Worm (Caenorhabditis elegans) whole organism, L3 larva: ENCODE data around the gene dph-1.

ENCODE experiments used
- ceh-82 ChIP-seq: fragments of 150-350 bp; optimal IDR thresholded peaks from 2 replicates; lab custom pipeline; 2014; ENCODE audit warnings: missing biosample characterization, missing genetic modification characterization
- nhr-67 ChIP-seq: fragments of 150-350 bp; optimal IDR thresholded peaks from 2 replicates; lab custom pipeline; 2014; ENCODE audit warnings: missing biosample characterization, missing genetic modification characterization
- nhr-76 ChIP-seq: fragments of 150-350 bp; sonication (generic microtip); optimal IDR thresholded peaks from 5 replicates; lab custom pipeline; 2014; ENCODE audit warnings: missing biosample characterization, missing genetic modification characterization

DNA sequence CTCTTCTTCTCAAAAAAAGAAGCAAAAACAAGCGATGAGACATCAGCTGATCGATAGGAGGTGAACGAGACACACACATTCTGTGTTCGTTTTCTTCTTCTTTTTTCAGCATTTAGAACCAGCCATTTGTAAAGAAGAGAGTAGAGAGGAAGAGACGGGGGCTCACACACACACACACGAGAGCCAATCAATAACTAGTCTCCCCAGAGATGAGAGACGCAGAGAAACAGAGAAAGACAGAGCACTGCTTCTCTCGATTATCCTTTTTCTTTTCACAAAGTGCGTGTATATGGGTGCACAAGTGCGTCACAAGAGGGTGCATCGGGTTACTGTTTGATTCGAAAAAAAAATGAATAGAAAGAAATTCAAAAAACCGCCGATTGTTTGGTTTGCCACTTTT, 29.3 kb upstream of the dph-1 start:
- TF ChIP-seq ceh-82 (tag; lab: Kevin White, UChicago) = no peak
- TF ChIP-seq nhr-76 = no peak
- TF ChIP-seq nhr-67 (tag; lab: Kevin White, UChicago) = no peak
